Fruit fly (Drosophila melanogaster) whole organism: ENCODE data around the gene PIP82.

Experiments
- CG8478 ChIP-seq: fragments of >200 bp; optimal IDR thresholded peaks from 2 replicates; lab custom pipeline; 2018; ENCODE audit warnings: inconsistent platforms
- Dll ChIP-seq: fragments of >200 bp; optimal IDR thresholded peaks from 2 replicates; lab custom pipeline; 2017
- EcR ChIP-seq, 2 experiments: fragments of >200 bp; optimal IDR thresholded peaks; 2 replicates each; lab custom pipeline; 2017; ENCODE audit warnings: missing biosample characterization in 2 of 2, missing genetic modification characterization in 2 of 2, missing genetic modification reagents in 2 of 2
- pan ChIP-seq: fragments of >200 bp; optimal IDR thresholded peaks from 2 replicates; lab custom pipeline; 2017
- psq ChIP-seq: fragments of >200 bp; optimal IDR thresholded peaks from 2 replicates; lab custom pipeline; 2017
- usp ChIP-seq: fragments of >200 bp; optimal IDR thresholded peaks from 2 replicates; lab custom pipeline; 2017; ENCODE audit warnings: missing biosample characterization, missing genetic modification characterization, mixed read lengths

Gene PIP82

DNA sequence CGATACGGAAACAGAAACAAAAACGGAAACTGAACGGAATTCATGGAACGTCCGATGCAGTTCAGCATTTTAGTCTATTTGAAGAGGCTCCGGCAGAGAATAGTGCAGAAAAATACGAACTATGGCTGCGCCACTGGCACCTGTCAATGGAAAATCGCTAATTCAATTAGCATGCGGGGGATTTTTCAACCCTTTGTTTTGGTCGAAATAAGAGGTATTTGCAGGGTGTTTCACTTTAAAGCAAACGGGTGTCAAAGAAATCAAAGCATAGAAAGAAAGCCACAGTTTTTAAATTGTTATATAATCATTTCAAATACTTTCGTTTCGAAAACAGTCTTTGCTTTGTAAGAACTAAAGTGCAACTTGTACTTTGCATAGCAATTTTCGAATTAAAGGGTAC, at the start of gene PIP82:
Gene PIP82, minus strand, starts transcription at position 101 of the 400 bp plus-strand sequence.
- TF ChIP-seq usp (GFP tag; lab: Kevin White, UChicago) (no peak), psq (lab: Kevin White, UChicago) (no peak), Dll (lab: Kevin White, UChicago) (no peak), EcR (GFP tag; optimal IDR thresholded peaks at IDR 0.05; lab: Kevin White, UChicago) (no peak), pan (no peak), CG8478 (lab: Kevin White, UChicago) (no peak)

DNA sequence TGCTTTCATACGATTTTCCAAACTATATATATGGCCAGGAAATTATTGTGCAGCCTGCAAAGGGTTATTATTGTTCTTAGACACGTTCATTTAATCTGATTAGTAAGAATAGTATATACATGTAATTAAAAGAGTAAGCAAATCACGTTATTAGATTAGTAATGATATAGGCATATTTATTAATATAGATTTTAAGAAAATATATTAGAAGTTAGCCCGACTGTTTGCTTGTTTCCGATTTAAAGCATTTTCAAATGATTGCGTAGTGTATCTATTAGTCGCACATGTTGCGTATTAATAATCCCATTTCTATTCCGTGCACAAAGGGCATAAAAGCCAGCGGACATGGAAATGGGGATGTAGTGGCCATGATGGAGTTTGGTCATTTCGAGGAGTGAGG, 49.6 kb upstream of the PIP82 start:
- no peak for TF ChIP-seq Dll (lab: Kevin White, UChicago)
- TF ChIP-seq usp (GFP tag; lab: Kevin White, UChicago): no peak
- TF ChIP-seq pan: no peak
- no peak for TF ChIP-seq CG8478 (lab: Kevin White, UChicago)
- no peak for TF ChIP-seq EcR (GFP tag; optimal IDR thresholded peaks at IDR 0.05; lab: Kevin White, UChicago)
- TF ChIP-seq psq (lab: Kevin White, UChicago): no peak

DNA sequence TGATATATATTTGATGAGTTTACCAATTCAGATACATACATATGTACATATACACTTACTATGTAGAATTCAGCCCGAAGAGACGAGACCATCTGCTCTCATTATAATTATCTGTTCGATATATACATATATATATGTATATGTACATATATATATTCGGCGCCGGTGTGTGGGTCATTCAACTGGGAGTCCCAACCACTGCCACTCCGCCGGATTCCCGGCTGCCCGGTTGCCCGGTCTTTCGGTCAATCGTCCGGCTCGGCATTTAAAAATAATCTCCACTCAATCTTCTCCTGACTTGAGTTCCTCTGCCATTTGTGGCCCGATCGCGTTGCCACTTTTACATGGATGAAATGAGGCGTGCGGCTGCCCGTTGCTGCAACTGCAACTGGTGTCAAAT, 47.2 kb upstream of the PIP82 start:
- TF ChIP-seq EcR (GFP tag; optimal IDR thresholded peaks at IDR 0.05; lab: Kevin White, UChicago): no peak
- no peak for TF ChIP-seq CG8478 (lab: Kevin White, UChicago)
- TF ChIP-seq Dll (lab: Kevin White, UChicago): no peak
- no peak for TF ChIP-seq pan
- TF ChIP-seq usp (GFP tag; lab: Kevin White, UChicago): no peak
- TF ChIP-seq psq (lab: Kevin White, UChicago): no peak

DNA sequence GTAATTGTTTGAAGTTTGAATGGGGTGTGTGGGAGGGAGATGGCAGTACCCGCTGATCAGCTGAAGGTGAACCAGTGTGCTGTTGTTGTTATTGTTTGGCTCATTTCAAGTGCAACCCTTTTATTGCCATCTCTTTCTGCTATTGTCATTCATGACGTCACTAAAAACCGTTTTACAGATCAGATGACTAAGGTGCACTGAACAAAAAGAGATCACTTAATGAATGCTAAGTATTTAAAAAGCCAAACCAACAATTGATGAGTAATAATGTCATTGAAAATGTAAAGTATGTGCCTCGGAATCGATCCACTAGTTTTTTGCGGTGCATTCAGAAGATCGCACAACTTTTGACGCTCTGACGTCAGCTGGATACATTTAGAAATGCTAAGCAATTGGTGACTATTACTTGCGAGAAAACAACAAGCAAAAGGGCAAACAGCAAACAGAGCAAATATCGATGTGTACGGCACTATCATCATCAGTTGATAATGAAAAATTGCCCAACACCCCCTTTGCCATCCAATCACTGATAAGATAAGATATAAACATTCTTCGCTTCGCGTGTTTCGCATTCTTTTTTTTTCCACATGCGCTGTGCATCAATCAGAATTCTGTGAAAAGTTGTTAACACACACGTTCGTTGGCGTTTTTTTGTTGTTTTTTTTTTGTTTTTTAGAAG, 45.3 kb upstream of the PIP82 start:
- TF ChIP-seq EcR (GFP tag; optimal IDR thresholded peaks at IDR 0.05; lab: Kevin White, UChicago) (no peak), CG8478 (lab: Kevin White, UChicago) (no peak), usp (GFP tag; lab: Kevin White, UChicago) (no peak), pan (no peak), Dll (lab: Kevin White, UChicago) (no peak), psq (lab: Kevin White, UChicago) (no peak)

DNA sequence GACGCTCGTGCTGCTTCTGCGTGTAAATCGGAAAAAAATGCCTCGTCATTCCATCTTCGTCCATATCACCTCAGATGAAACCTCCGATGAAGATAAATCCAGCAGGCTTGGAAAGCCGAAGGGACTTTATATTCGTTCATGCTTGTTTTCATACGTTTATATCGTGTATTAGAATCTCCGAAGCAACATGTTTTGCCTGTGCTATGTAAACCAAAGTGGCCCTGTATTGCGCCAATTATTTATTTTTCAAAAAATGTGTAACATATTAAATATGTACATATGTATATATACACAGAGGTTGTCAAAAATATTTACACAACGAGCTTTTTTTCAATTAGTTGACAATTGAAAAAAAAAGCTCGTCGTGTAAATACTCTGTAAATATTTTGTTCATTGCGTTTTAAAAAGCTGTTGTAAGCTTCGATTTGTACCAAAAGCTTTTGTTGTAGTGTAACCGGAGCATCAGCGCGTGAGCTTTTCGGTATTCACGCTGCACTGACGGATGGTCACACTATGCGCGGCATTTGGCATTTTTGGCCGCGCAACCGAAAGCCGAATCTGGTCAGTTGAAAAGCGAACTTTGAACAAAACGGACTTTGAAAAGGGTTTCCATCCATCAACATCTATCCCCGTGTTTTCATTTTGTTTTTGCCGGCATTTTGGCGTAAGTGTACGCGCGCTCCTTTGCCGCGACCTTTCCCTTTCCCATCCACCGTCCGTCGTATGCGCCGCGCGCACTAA, 44.4 kb upstream of the PIP82 start, which contains the start of gene CG12065:
Gene CG12065, plus strand, starts transcription at position 563 of the 741 bp plus-strand sequence.
- no peak for TF ChIP-seq CG8478 (lab: Kevin White, UChicago)
- TF ChIP-seq EcR (GFP tag; optimal IDR thresholded peaks at IDR 0.05; lab: Kevin White, UChicago): no peak

DNA sequence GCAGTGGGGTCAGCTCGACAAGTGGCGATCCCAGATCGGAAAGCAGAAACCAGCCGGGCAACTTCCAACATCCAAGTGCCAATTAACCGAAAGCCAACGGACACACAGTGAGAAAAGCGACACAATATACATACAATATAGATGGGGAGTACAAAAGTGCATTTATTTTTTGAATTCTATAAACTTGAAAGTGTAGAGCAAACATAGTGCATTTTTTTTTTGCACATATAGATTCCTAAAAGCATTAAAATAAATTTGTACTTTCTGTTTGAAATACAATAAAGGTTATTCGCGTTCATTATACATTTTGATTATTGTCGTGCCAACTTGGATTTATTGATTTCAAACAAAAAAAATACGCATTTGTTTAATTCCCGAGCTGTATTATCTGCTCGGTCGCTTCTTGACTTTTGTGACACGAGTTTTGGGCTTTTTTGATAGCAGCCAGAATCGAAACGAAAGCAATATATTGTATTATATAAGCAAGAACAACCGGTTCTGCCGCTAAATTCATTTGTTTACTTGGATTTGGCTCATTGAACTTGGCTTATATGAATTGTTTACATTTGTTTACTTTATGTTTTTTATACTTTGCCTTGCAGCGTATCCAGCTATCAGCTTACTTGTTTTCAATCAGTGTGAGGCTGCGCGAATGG, 43.6 kb upstream of the PIP82 start, which contains the start of gene spirit:
Gene spirit, minus strand, starts transcription at position 655 of the 656 bp plus-strand sequence.
- TF ChIP-seq Dll (lab: Kevin White, UChicago) (no peak), EcR (GFP tag; optimal IDR thresholded peaks at IDR 0.05; lab: Kevin White, UChicago) (no peak), CG8478 (lab: Kevin White, UChicago) (no peak), pan (no peak), usp (GFP tag; lab: Kevin White, UChicago) (no peak), psq (lab: Kevin White, UChicago) (no peak)

DNA sequence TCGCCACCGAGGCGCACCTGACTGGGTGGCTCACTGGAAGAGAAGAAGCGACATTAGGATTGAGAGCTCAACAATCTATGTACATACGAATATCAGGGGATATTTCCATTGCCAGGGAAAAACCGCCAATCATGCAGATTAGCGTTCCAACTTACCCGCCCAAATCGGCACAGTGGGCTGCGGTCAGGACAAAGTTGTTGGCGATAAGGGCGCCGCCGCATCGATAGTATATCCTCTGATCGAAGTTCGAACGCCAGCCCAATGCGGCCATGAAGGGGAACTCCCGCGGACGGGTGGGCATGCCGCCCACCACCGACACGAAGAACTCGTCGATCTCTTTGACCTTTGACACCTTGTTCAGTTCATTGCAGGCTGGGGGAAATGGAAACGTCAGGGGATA, 42.4 kb upstream of the PIP82 start:
- TF ChIP-seq psq (lab: Kevin White, UChicago) (no peak), CG8478 (lab: Kevin White, UChicago) (no peak), EcR (GFP tag; optimal IDR thresholded peaks at IDR 0.05; lab: Kevin White, UChicago) (no peak), Dll (lab: Kevin White, UChicago) (no peak), pan (no peak), usp (GFP tag; lab: Kevin White, UChicago) (no peak)

DNA sequence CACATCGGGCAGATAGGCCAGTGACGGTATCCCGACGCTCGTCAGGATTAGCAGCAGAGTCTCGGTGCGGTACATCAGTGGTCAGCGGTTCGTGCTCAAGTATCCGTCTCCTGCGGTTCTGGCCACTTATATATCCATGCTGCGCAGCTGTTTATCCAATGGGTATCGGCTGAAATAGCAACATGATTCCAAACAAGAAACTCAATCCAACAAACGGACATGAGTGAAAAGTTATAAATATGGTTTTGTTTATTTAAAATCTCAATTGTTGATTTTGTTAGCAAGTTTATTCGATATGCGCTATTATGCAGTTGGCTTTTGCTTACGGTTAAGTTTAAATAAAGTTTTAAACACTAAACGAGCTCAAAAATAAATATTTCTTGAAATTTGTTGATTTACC, 41.4 kb upstream of the PIP82 start, which contains the start of gene CG12111:
Gene CG12111, minus strand, starts transcription at position 101 of the 400 bp plus-strand sequence.
- TF ChIP-seq usp (GFP tag; lab: Kevin White, UChicago): no peak
- no peak for TF ChIP-seq Dll (lab: Kevin White, UChicago)
- no peak for TF ChIP-seq CG8478 (lab: Kevin White, UChicago)
- TF ChIP-seq psq (lab: Kevin White, UChicago): no peak
- no peak for TF ChIP-seq pan

DNA sequence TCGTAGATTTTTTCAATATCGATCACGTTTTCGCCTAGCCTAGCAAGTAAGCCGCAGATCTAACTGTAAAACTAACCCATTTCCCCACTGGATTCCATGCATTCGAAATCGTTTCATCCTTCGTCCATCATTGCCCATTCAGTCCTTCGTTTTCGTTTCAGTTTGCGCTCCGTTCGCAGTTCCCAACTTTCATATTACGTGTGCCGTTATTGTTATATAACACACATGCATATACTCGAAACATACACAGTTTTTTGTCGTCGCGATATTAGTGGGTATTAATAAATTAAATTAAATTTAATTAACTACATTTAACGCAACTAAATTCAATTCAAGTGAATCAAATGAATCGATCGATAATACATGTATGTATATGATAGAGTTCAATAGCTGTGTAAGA, 40.1 kb upstream of the PIP82 start:
- no peak for TF ChIP-seq CG8478 (lab: Kevin White, UChicago)
- TF ChIP-seq usp (GFP tag; lab: Kevin White, UChicago): no peak
- TF ChIP-seq pan: no peak
- no peak for TF ChIP-seq EcR (GFP tag; optimal IDR thresholded peaks at IDR 0.05; lab: Kevin White, UChicago)
- TF ChIP-seq Dll (lab: Kevin White, UChicago): no peak
- TF ChIP-seq psq (lab: Kevin White, UChicago): no peak

DNA sequence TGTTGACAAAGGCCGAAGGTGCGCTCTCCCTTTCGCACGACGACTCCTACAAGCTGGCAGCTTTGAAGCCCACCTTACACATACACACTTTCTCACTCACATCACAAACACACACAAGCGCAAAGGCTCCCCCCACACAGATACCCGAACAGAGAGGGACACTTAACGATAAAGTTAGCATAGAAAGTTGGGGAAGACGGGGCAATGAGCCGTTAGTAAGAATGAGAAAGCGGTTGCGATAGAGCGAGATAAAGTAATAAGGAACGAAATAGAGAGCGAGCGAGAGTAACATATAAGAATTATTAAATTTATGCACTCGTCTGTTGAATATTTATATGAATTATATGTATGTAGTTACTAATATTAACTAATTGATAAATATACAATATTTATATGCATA, 39.5 kb upstream of the PIP82 start:
- TF ChIP-seq usp (GFP tag; lab: Kevin White, UChicago) (no peak), psq (lab: Kevin White, UChicago) (no peak), Dll (lab: Kevin White, UChicago) (no peak), EcR (GFP tag; optimal IDR thresholded peaks at IDR 0.05; lab: Kevin White, UChicago) (no peak), pan (no peak), CG8478 (lab: Kevin White, UChicago) (no peak)
